Fruit fly (Drosophila melanogaster) whole organism, embryonic: ENCODE measurements around the gene Duox.
A peak's percentile ranks its signal among the peaks of the same experiment; 100 is the strongest.

Experiments
- Awh ChIP-seq: fragments of 200-800 bp; sonication (Bioruptor generic); IDR thresholded peaks from 2 replicates; pipeline ENCODE4, ENCODE4 v1.3.6; 2022; ENCODE audit warnings: missing biosample characterization, missing genetic modification characterization
- CG10274 ChIP-seq: fragments of 200-800 bp; sonication (Bioruptor generic); optimal IDR thresholded peaks from 3 replicates; lab custom pipeline; 2017; ENCODE audit warnings: missing biosample characterization, mild to moderate bottlenecking, missing genetic modification characterization
- CG10321 ChIP-seq: fragments of 200-800 bp; sonication (Bioruptor generic); IDR thresholded peaks from 2 replicates; pipeline ENCODE4 v1.3.6; 2022; ENCODE audit warnings: missing biosample characterization, missing genetic modification characterization
- CG11085 ChIP-seq: fragments of 200-800 bp; sonication (Bioruptor generic); IDR thresholded peaks from 2 replicates; pipeline ENCODE4 v1.3.6; 2022; ENCODE audit warnings: missing biosample characterization, missing genetic modification characterization
- CG11696 ChIP-seq: fragments of 200-800 bp; sonication (Bioruptor generic); IDR thresholded peaks from 2 replicates; pipeline ENCODE4 v1.3.6; 2022; ENCODE audit warnings: missing biosample characterization, missing genetic modification characterization
- CG12769 ChIP-seq: fragments of 200-800 bp; sonication (Bioruptor generic); optimal IDR thresholded peaks from 2 replicates; lab custom pipeline; 2019; ENCODE audit warnings: missing biosample characterization, mild to moderate bottlenecking, missing genetic modification characterization, moderate library complexity
- CG13624 ChIP-seq: fragments of 200-800 bp; sonication (Bioruptor generic); optimal IDR thresholded peaks from 2 replicates; lab custom pipeline; 2016; ENCODE audit warnings: missing biosample characterization, missing genetic modification characterization
- CG15479 ChIP-seq: fragments of 200-800 bp; sonication (Bioruptor generic); optimal IDR thresholded peaks from 3 replicates; lab custom pipeline; 2019; ENCODE audit warnings: missing biosample characterization, mild to moderate bottlenecking, missing genetic modification characterization, moderate library complexity
- CG17186 ChIP-seq: fragments of 200-800 bp; sonication (Bioruptor generic); optimal IDR thresholded peaks from 3 replicates; lab custom pipeline; 2017; ENCODE audit warnings: missing biosample characterization, missing genetic modification reagents, missing genetic modification characterization
- CG31388 ChIP-seq: fragments of 200-800 bp; sonication (Bioruptor generic); optimal IDR thresholded peaks from 2 replicates; lab custom pipeline; 2016; ENCODE audit warnings: missing biosample characterization, missing genetic modification characterization
- CG42726 ChIP-seq: fragments of 200-800 bp; sonication (Bioruptor generic); IDR thresholded peaks from 2 replicates; pipeline ENCODE4 v1.3.6; 2022; ENCODE audit warnings: missing biosample characterization, missing genetic modification characterization; ENCODE audit not compliant: partially characterized antibody
- CG5245 ChIP-seq: fragments of 200-800 bp; sonication (Bioruptor generic); optimal IDR thresholded peaks from 3 replicates; lab custom pipeline; 2016; ENCODE audit warnings: missing biosample characterization, missing genetic modification characterization
- CG7987 ChIP-seq: fragments of 200-800 bp; sonication (Bioruptor generic); optimal IDR thresholded peaks from 2 replicates; lab custom pipeline; 2018; ENCODE audit warnings: missing biosample characterization, mild to moderate bottlenecking, missing genetic modification characterization, moderate library complexity
- CG8089 ChIP-seq: fragments of 200-800 bp; sonication (Bioruptor generic); optimal IDR thresholded peaks from 3 replicates; lab custom pipeline; 2016; ENCODE audit warnings: missing biosample characterization, missing genetic modification characterization
- CG8290 ChIP-seq, 3 experiments: fragments of 200-800 bp; sonication (Bioruptor generic); optimal IDR thresholded peaks; 2 replicates each; lab custom pipeline; 2016 to 2019; ENCODE audit warnings: missing biosample characterization in 3 of 3, missing genetic modification characterization in 3 of 3, mild to moderate bottlenecking in 2 of 3, moderate library complexity in 1 of 3
- CkIIα-i1 ChIP-seq: fragments of 200-800 bp; sonication (Bioruptor generic); IDR thresholded peaks from 2 replicates; pipeline ENCODE4 v1.3.6; 2022; ENCODE audit warnings: missing biosample characterization, missing genetic modification characterization
- Dek ChIP-seq: fragments of 200-800 bp; sonication (Bioruptor generic); optimal IDR thresholded peaks from 3 replicates; lab custom pipeline; 2019; ENCODE audit warnings: missing biosample characterization, mild to moderate bottlenecking, missing genetic modification characterization, moderate library complexity
- Dfd ChIP-seq, 2 experiments: fragments of >200 bp; optimal IDR thresholded peaks; 2 replicates each; lab custom pipeline; 2017; ENCODE audit warnings: missing biosample characterization in 2 of 2, missing genetic modification characterization in 2 of 2
- Gug ChIP-seq: fragments of 200-800 bp; sonication (Bioruptor generic); IDR thresholded peaks from 4 replicates; pipeline ENCODE4 v1.3.6; 2022; ENCODE audit warnings: missing biosample characterization, missing genetic modification characterization
- NK7.1 ChIP-seq: fragments of 200-800 bp; sonication (Bioruptor generic); optimal IDR thresholded peaks from 3 replicates; lab custom pipeline; 2016; ENCODE audit warnings: missing biosample characterization, missing genetic modification characterization
- Nf-YB ChIP-seq: fragments of 200-800 bp; sonication (Bioruptor generic); optimal IDR thresholded peaks from 3 replicates; lab custom pipeline; 2019; ENCODE audit warnings: missing biosample characterization, mild to moderate bottlenecking, missing genetic modification characterization, moderate library complexity
- Oaz ChIP-seq: fragments of 200-800 bp; sonication (Bioruptor generic); IDR thresholded peaks from 2 replicates; pipeline ENCODE4 v1.3.6; 2022; ENCODE audit warnings: missing biosample characterization, missing genetic modification characterization
- Pdp1 ChIP-seq, 2 experiments: fragments of 200-800 bp; sonication (Bioruptor generic); optimal IDR thresholded peaks; 3 replicates each; lab custom pipeline; 2016; ENCODE audit warnings: missing biosample characterization in 2 of 2, missing genetic modification characterization in 2 of 2, mild to moderate bottlenecking in 1 of 2, moderate library complexity in 1 of 2
- Ravus ChIP-seq: fragments of 200-800 bp; sonication (Bioruptor generic); IDR thresholded peaks from 2 replicates; pipeline ENCODE4 v1.3.6; 2022; ENCODE audit warnings: missing biosample characterization, missing genetic modification characterization
- Rfx ChIP-seq: fragments of 200-800 bp; sonication (Bioruptor generic); IDR thresholded peaks from 2 replicates; pipeline ENCODE4 v1.3.6; 2022; ENCODE audit warnings: missing biosample characterization, missing genetic modification characterization
- Side ChIP-seq: fragments of 200-800 bp; sonication (Bioruptor generic); optimal IDR thresholded peaks from 2 replicates; lab custom pipeline; 2016; ENCODE audit warnings: missing biosample characterization, missing genetic modification characterization
- TFAM ChIP-seq: fragments of 200-800 bp; sonication (Bioruptor generic); optimal IDR thresholded peaks from 2 replicates; lab custom pipeline; 2017; ENCODE audit warnings: missing biosample characterization, missing genetic modification characterization, inconsistent platforms
- ara ChIP-seq: fragments of 200-800 bp; sonication (Bioruptor generic); IDR thresholded peaks from 2 replicates; pipeline ENCODE4 v1.3.6; 2022; ENCODE audit warnings: missing biosample characterization, missing genetic modification characterization
- ash1 ChIP-seq: fragments of 200-800 bp; sonication (Bioruptor generic); optimal IDR thresholded peaks from 2 replicates; lab custom pipeline; 2018; ENCODE audit warnings: missing biosample characterization, mild to moderate bottlenecking, missing genetic modification characterization
- bbx ChIP-seq: fragments of 200-800 bp; sonication (Bioruptor generic); IDR thresholded peaks from 2 replicates; pipeline ENCODE4 v1.3.6; 2022; ENCODE audit warnings: missing biosample characterization, missing genetic modification characterization; ENCODE audit not compliant: partially characterized antibody
- cas ChIP-seq: fragments of 200-800 bp; sonication (Bioruptor generic); IDR thresholded peaks from 2 replicates; pipeline ENCODE4 v1.3.6; 2022; ENCODE audit warnings: missing biosample characterization, missing genetic modification characterization
- cwo ChIP-seq: fragments of 200-800 bp; sonication (Bioruptor generic); optimal IDR thresholded peaks from 3 replicates; lab custom pipeline; 2017; ENCODE audit warnings: missing biosample characterization, missing genetic modification characterization, mild to moderate bottlenecking, moderate library complexity, missing genetic modification reagents
- dan ChIP-seq: fragments of 200-800 bp; sonication (Bioruptor generic); IDR thresholded peaks from 2 replicates; pipeline ENCODE4 v1.3.6; 2022; ENCODE audit warnings: missing biosample characterization, missing genetic modification characterization
- ftz-f1 ChIP-seq: fragments of 200-800 bp; sonication (Bioruptor generic); optimal IDR thresholded peaks from 2 replicates; lab custom pipeline; 2016; ENCODE audit warnings: missing biosample characterization, missing genetic modification characterization
- hb ChIP-seq: fragments of 200-800 bp; sonication (Bioruptor generic); IDR thresholded peaks from 3 replicates; pipeline ENCODE4 v1.3.6; 2022; ENCODE audit warnings: missing biosample characterization, missing genetic modification characterization; ENCODE audit not compliant: partially characterized antibody
- lilli ChIP-seq: fragments of 200-800 bp; sonication (Bioruptor generic); optimal IDR thresholded peaks from 3 replicates; lab custom pipeline; 2016; ENCODE audit warnings: missing biosample characterization, missing genetic modification characterization
- lmd ChIP-seq: fragments of 200-800 bp; sonication (Bioruptor generic); IDR thresholded peaks from 2 replicates; pipeline ENCODE4 v1.3.6; 2022; ENCODE audit warnings: missing biosample characterization, missing genetic modification characterization
- luna ChIP-seq: fragments of 200-800 bp; sonication (Bioruptor generic); optimal IDR thresholded peaks from 2 replicates; lab custom pipeline; 2016; ENCODE audit warnings: missing biosample characterization, missing genetic modification characterization
- nerfin-1 ChIP-seq: fragments of 200-800 bp; sonication (Bioruptor generic); optimal IDR thresholded peaks from 3 replicates; lab custom pipeline; 2019; ENCODE audit warnings: missing biosample characterization, mild to moderate bottlenecking, missing genetic modification characterization, moderate library complexity
- otp ChIP-seq: fragments of 200-800 bp; sonication (Bioruptor generic); IDR thresholded peaks from 3 replicates; pipeline ENCODE4, ENCODE4 v1.3.6; 2022; ENCODE audit warnings: missing biosample characterization, missing genetic modification characterization
- p53 ChIP-seq: fragments of 200-800 bp; sonication (Bioruptor generic); optimal IDR thresholded peaks from 2 replicates; lab custom pipeline; 2016; ENCODE audit warnings: missing biosample characterization, missing genetic modification characterization
- pros ChIP-seq: fragments of 200-800 bp; sonication (Bioruptor generic); optimal IDR thresholded peaks from 3 replicates; lab custom pipeline; 2019; ENCODE audit warnings: missing biosample characterization, mild to moderate bottlenecking, missing genetic modification characterization, moderate library complexity
- ro ChIP-seq: fragments of 200-800 bp; sonication (Bioruptor generic); IDR thresholded peaks from 2 replicates; pipeline ENCODE4 v1.3.6; 2022; ENCODE audit warnings: missing biosample characterization, missing genetic modification characterization
- sens ChIP-seq: fragments of 200-800 bp; sonication (Bioruptor generic); peaks from one replicate; lab custom pipeline; 2016; ENCODE audit warnings: missing biosample characterization, missing genetic modification characterization
- sim ChIP-seq: fragments of 200-800 bp; sonication (Bioruptor generic); IDR thresholded peaks from 2 replicates; pipeline ENCODE4 v1.3.6; 2022; ENCODE audit warnings: missing biosample characterization, missing genetic modification characterization
- sisA ChIP-seq: fragments of 200-800 bp; sonication (Bioruptor generic); IDR thresholded peaks from 2 replicates; pipeline ENCODE4 v1.3.6; 2022; ENCODE audit warnings: missing biosample characterization, missing genetic modification characterization
- stc ChIP-seq: fragments of 200-800 bp; sonication (Bioruptor generic); IDR thresholded peaks from 2 replicates; pipeline ENCODE4 v1.3.6; 2022; ENCODE audit warnings: missing biosample characterization, missing genetic modification characterization
- tio ChIP-seq: fragments of 200-800 bp; sonication (Bioruptor generic); optimal IDR thresholded peaks from 2 replicates; lab custom pipeline; 2017; ENCODE audit warnings: missing biosample characterization, missing genetic modification characterization, inconsistent platforms
- usp ChIP-seq: fragments of >200 bp; optimal IDR thresholded peaks from 2 replicates; lab custom pipeline; 2017; ENCODE audit warnings: missing biosample characterization, missing genetic modification characterization
- vfl ChIP-seq: fragments of 200-800 bp; sonication (Bioruptor generic); optimal IDR thresholded peaks from 2 replicates; lab custom pipeline; 2016; ENCODE audit warnings: missing biosample characterization, missing genetic modification characterization
- yki ChIP-seq: fragments of >200 bp; optimal IDR thresholded peaks from 3 replicates; lab custom pipeline; 2018

Gene Duox

DNA sequence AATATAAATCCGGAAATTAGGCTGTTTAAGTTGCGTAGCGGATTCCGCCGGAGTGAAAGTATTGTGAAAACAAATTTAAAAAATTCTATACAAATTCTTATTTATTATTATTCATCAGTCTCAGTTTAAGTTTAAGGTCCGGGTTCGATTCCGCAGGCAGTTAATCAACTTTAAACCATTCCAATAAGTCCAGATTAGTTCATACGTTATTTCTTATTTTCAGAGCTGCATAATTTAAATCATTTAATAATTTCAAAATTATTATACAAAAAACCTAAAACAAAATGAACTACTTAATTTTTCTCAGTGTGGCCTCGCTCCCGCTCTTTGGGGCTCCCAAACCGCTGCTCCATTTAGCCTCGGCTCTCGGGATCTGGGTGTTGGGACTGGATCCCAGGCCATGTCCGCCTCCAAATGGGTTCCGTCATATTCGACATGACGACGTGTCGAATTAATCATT, 323 bp upstream of the Duox start (continued):
- TF ChIP-seq CG31388 (GFP tag; lab: Kevin White, UChicago) = peak; percentile 41
- TF ChIP-seq sim = peak; percentile 36; the same call in 1 of the 2 replicates
- peak; percentile 5 for TF ChIP-seq NK7.1 (GFP tag; lab: Kevin White, UChicago)
- TF ChIP-seq Side = peak; percentile 47
- peak; percentile 87 for TF ChIP-seq nerfin-1 (tag; lab: Kevin White, UChicago)
- no peak for TF ChIP-seq hb (GFP tag; lab: Robert Waterston, UW)
- peak; percentile 96 for TF ChIP-seq sens
- no peak for TF ChIP-seq Oaz (GFP tag; lab: Robert Waterston, UW)
- TF ChIP-seq stc = peak; percentile 62
- no peak for TF ChIP-seq CkIIα-i1
- TF ChIP-seq ash1 (GFP tag; lab: Kevin White, UChicago) = no peak
- peak; percentile 74; the same call in 1 of the 3 replicates for TF ChIP-seq otp (GFP tag; lab: Robert Waterston, UW)
- TF ChIP-seq CG5245 (GFP tag; lab: Kevin White, UChicago) = peak; percentile 73
- TF ChIP-seq cwo (GFP tag; lab: Kevin White, UChicago) = peak; percentile 77
- no peak for TF ChIP-seq yki (lab: Kevin White, UChicago)
- 0 out of 2 replicates have a peak, but pooled peaks have one; percentile 10 for TF ChIP-seq cas (GFP tag; lab: Robert Waterston, UW)
- TF ChIP-seq CG15479 (GFP tag; lab: Kevin White, UChicago) = no peak
- TF ChIP-seq tio (GFP tag; lab: Kevin White, UChicago) = peak; percentile 93
- no peak for TF ChIP-seq usp (GFP tag; lab: Kevin White, UChicago)
- TF ChIP-seq Nf-YB (GFP tag; lab: Kevin White, UChicago) = peak; percentile 78
- TF ChIP-seq p53 (GFP tag; lab: Kevin White, UChicago) = no peak
- no peak for TF ChIP-seq ftz-f1
- TF ChIP-seq CG12769 = peak; percentile 70
- TF ChIP-seq Awh (GFP tag; lab: Robert Waterston, UW) = peak; percentile 32; the same call in 1 of the 2 replicates
- peak; percentile 31; the same call in 1 of the 2 replicates for TF ChIP-seq CG10321 (GFP tag; lab: Robert Waterston, UW)
- peak; percentile 88 for TF ChIP-seq lilli
- no peak for TF ChIP-seq Ravus
- peak; percentile 66 for TF ChIP-seq Rfx
- TF ChIP-seq TFAM (GFP tag; lab: Kevin White, UChicago) = no peak
- no peak for TF ChIP-seq Dfd (GFP tag; optimal IDR thresholded peaks at IDR 0.05; lab: Kevin White, UChicago)
- TF ChIP-seq Dek (tag; lab: Kevin White, UChicago) = peak; percentile 76
- TF ChIP-seq pros (GFP tag; lab: Kevin White, UChicago) = peak; percentile 6
- peak; percentile 25 for TF ChIP-seq CG17186 (GFP tag; lab: Kevin White, UChicago)
- TF ChIP-seq sisA (GFP tag; lab: Robert Waterston, UW) = peak; percentile 68
- TF ChIP-seq CG11696 (GFP tag; lab: Robert Waterston, UW) = peak; percentile 25; the same call in 1 of the 2 replicates
- TF ChIP-seq CG42726 (GFP tag; lab: Robert Waterston, UW) = no peak
- TF ChIP-seq CG7987 (GFP tag; lab: Kevin White, UChicago) = peak; percentile 42
- TF ChIP-seq dan (GFP tag; lab: Robert Waterston, UW) = no peak
- peak; percentile 83 for TF ChIP-seq lmd (GFP tag; lab: Robert Waterston, UW)
- TF ChIP-seq luna = no peak
- TF ChIP-seq Pdp1 (GFP tag; optimal IDR thresholded peaks at IDR 0.05; lab: Kevin White, UChicago) = peak; percentile 65 to 74
- TF ChIP-seq CG13624 (GFP tag; lab: Kevin White, UChicago) = peak; percentile 60
- TF ChIP-seq Gug = peak; percentile 46; the same call in 2 of the 4 replicates
- TF ChIP-seq vfl (GFP tag; lab: Kevin White, UChicago) = peak; percentile 59
- peak; percentile 62 for TF ChIP-seq CG10274
- no peak for TF ChIP-seq bbx (GFP tag; lab: Robert Waterston, UW)
- TF ChIP-seq CG8290 (GFP tag; optimal IDR thresholded peaks at IDR 0.05; lab: Kevin White, UChicago) = peak; percentile 67
- TF ChIP-seq CG8290 (tag; optimal IDR thresholded peaks at IDR 0.05; lab: Kevin White, UChicago) = peak in 1 of 2 experiments; percentile 40
- no peak for TF ChIP-seq CG8089 (GFP tag; lab: Kevin White, UChicago)
- peak; percentile 70 for TF ChIP-seq ara (GFP tag; lab: Robert Waterston, UW)
- peak; percentile 41; the same call in 1 of the 2 replicates for TF ChIP-seq CG11085 (GFP tag; lab: Robert Waterston, UW)
- peak; percentile 24; the same call in 1 of the 2 replicates for TF ChIP-seq ro (GFP tag; lab: Robert Waterston, UW)
